Worm (Caenorhabditis elegans) whole organism, late embryonic: ENCODE results near the gene pept-2.

Source experiments
- C08G9.2 ChIP-seq: sonication (generic microtip); optimal IDR thresholded peaks from 2 replicates; lab custom pipeline; 2016; ENCODE audit warnings: mild to moderate bottlenecking, missing genetic modification characterization, moderate library complexity, missing compliant biosample characterization
- F13H6.1 ChIP-seq: sonication (generic microtip); optimal IDR thresholded peaks from 2 replicates; lab custom pipeline; 2016; ENCODE audit warnings: missing genetic modification characterization, missing compliant biosample characterization
- K02D7.2 ChIP-seq: sonication (generic microtip); optimal IDR thresholded peaks from 2 replicates; lab custom pipeline; 2017; ENCODE audit warnings: mild to moderate bottlenecking, missing genetic modification characterization, missing compliant biosample characterization
- K09A11.1 ChIP-seq: sonication (generic microtip); optimal IDR thresholded peaks from 2 replicates; lab custom pipeline; 2017; ENCODE audit warnings: antibody characterized with exemption, mild to moderate bottlenecking, missing genetic modification characterization, missing compliant biosample characterization; ENCODE audit not compliant: insufficient read depth
- Y22D7AL.16 ChIP-seq: sonication (generic microtip); optimal IDR thresholded peaks from 2 replicates; lab custom pipeline; 2016; ENCODE audit warnings: missing genetic modification characterization, missing compliant biosample characterization
- ahr-1 ChIP-seq: sonication (generic microtip); optimal IDR thresholded peaks from 2 replicates; lab custom pipeline; 2016; ENCODE audit warnings: missing genetic modification characterization, missing compliant biosample characterization
- ceh-18 ChIP-seq: sonication (generic microtip); optimal IDR thresholded peaks from 2 replicates; lab custom pipeline; 2016; ENCODE audit warnings: missing genetic modification characterization, missing compliant biosample characterization
- ceh-22 ChIP-seq: sonication (generic microtip); optimal IDR thresholded peaks from 2 replicates; lab custom pipeline; 2017; ENCODE audit warnings: missing biosample characterization, missing genetic modification characterization
- ceh-24 ChIP-seq: sonication (generic microtip); optimal IDR thresholded peaks from 2 replicates; lab custom pipeline; 2016; ENCODE audit warnings: mild to moderate bottlenecking, missing genetic modification characterization, missing compliant biosample characterization
- ceh-30 ChIP-seq: fragments of 150-350 bp; optimal IDR thresholded peaks from 2 replicates; lab custom pipeline; 2014; ENCODE audit warnings: missing biosample characterization, missing genetic modification characterization
- ceh-31 ChIP-seq: sonication (generic microtip); optimal IDR thresholded peaks from 2 replicates; lab custom pipeline; 2016; ENCODE audit warnings: missing genetic modification characterization, missing compliant biosample characterization
- ceh-6 ChIP-seq: fragments of 200-800 bp; sonication (Bioruptor generic); optimal IDR thresholded peaks from 2 replicates; lab custom pipeline; 2018; ENCODE audit warnings: mild to moderate bottlenecking, missing genetic modification characterization, missing compliant biosample characterization
- ceh-9 ChIP-seq: sonication (generic microtip); optimal IDR thresholded peaks from 2 replicates; lab custom pipeline; 2016; ENCODE audit warnings: mild to moderate bottlenecking, missing genetic modification characterization, inconsistent platforms, missing compliant biosample characterization
- dmd-4 ChIP-seq: sonication (generic microtip); optimal IDR thresholded peaks from 2 replicates; lab custom pipeline; 2016; ENCODE audit warnings: borderline replicate concordance, missing genetic modification characterization, missing compliant biosample characterization
- dve-1 ChIP-seq: sonication (generic microtip); optimal IDR thresholded peaks from 2 replicates; lab custom pipeline; 2017; ENCODE audit warnings: antibody characterized with exemption, mild to moderate bottlenecking, missing genetic modification characterization, missing compliant biosample characterization
- elt-4 ChIP-seq: sonication (generic microtip); optimal IDR thresholded peaks from 2 replicates; lab custom pipeline; 2016; ENCODE audit warnings: missing genetic modification characterization, missing compliant biosample characterization
- ets-4 ChIP-seq: sonication (generic microtip); optimal IDR thresholded peaks from 2 replicates; lab custom pipeline; 2016; ENCODE audit warnings: missing genetic modification characterization, missing compliant biosample characterization
- eyg-1 ChIP-seq: sonication (generic microtip); optimal IDR thresholded peaks from 2 replicates; lab custom pipeline; 2016; ENCODE audit warnings: missing genotype, missing genetic modification characterization, missing compliant biosample characterization
- fkh-10 ChIP-seq: fragments of 150-350 bp; optimal IDR thresholded peaks from 2 replicates; lab custom pipeline; 2014; ENCODE audit warnings: missing biosample characterization, missing genetic modification reagents, missing genetic modification characterization
- hlh-13 ChIP-seq: fragments of 200-800 bp; sonication (Bioruptor generic); optimal IDR thresholded peaks from 2 replicates; lab custom pipeline; 2018; ENCODE audit warnings: mild to moderate bottlenecking, missing genetic modification characterization, missing compliant biosample characterization
- hlh-15 ChIP-seq: sonication (generic microtip); optimal IDR thresholded peaks from 2 replicates; lab custom pipeline; 2016; ENCODE audit warnings: missing genetic modification characterization, missing compliant biosample characterization
- mec-3 ChIP-seq: sonication (generic microtip); optimal IDR thresholded peaks from 2 replicates; lab custom pipeline; 2016; ENCODE audit warnings: borderline replicate concordance, missing genetic modification characterization, missing compliant biosample characterization
- nfya-1 ChIP-seq: sonication (generic microtip); optimal IDR thresholded peaks from 2 replicates; lab custom pipeline; 2017; ENCODE audit warnings: missing genetic modification characterization, mild to moderate bottlenecking, missing compliant biosample characterization, antibody characterized with exemption, moderate library complexity
- odd-2 ChIP-seq: sonication (generic microtip); optimal IDR thresholded peaks from 2 replicates; lab custom pipeline; 2017; ENCODE audit warnings: antibody characterized with exemption, mild to moderate bottlenecking, missing genetic modification characterization, missing compliant biosample characterization
- pag-3 ChIP-seq: sonication (generic microtip); optimal IDR thresholded peaks from 2 replicates; lab custom pipeline; 2016; ENCODE audit warnings: missing compliant biosample characterization, missing genetic modification characterization, borderline replicate concordance
- pax-1 ChIP-seq: fragments of 150-350 bp; optimal IDR thresholded peaks from 2 replicates; lab custom pipeline; 2014; ENCODE audit warnings: missing biosample characterization, missing genetic modification characterization
- pha-2 ChIP-seq: sonication (generic microtip); optimal IDR thresholded peaks from 2 replicates; lab custom pipeline; 2017; ENCODE audit warnings: mild to moderate bottlenecking, missing genetic modification characterization, missing compliant biosample characterization
- pha-4 ChIP-seq: fragments of 150-350 bp; optimal IDR thresholded peaks from 2 replicates; lab custom pipeline; 2018; ENCODE audit warnings: missing biosample characterization, missing genetic modification reagents, missing genetic modification characterization
- rnt-1 ChIP-seq: sonication (generic microtip); optimal IDR thresholded peaks from 2 replicates; lab custom pipeline; 2016; ENCODE audit warnings: missing genetic modification characterization, missing compliant biosample characterization
- sox-4 ChIP-seq: sonication (generic microtip); optimal IDR thresholded peaks from 2 replicates; lab custom pipeline; 2017; ENCODE audit warnings: mild to moderate bottlenecking, missing genetic modification characterization, inconsistent platforms, missing compliant biosample characterization
- syd-9 ChIP-seq: sonication (generic microtip); optimal IDR thresholded peaks from 2 replicates; lab custom pipeline; 2016; ENCODE audit warnings: mild to moderate bottlenecking, missing genetic modification characterization, moderate library complexity, missing compliant biosample characterization
- tbx-7 ChIP-seq: sonication (generic microtip); optimal IDR thresholded peaks from 2 replicates; lab custom pipeline; 2016; ENCODE audit warnings: missing genotype, missing genetic modification characterization, missing compliant biosample characterization
- ttx-3 ChIP-seq: sonication (generic microtip); optimal IDR thresholded peaks from 2 replicates; lab custom pipeline; 2016; ENCODE audit warnings: missing genetic modification reagents, missing genetic modification characterization, missing compliant biosample characterization
- unc-3 ChIP-seq, 2 experiments: fragments of 200-800 bp in 1 of 2; sonication (Bioruptor generic) in 1 of 2; sonication (generic microtip) in 1 of 2; conservative IDR thresholded peaks in 1 of 2; optimal IDR thresholded peaks in 1 of 2; 2 replicates each; pipeline versions ENCODE4 v1.3.6 to Lab custom; 2016 to 2022; ENCODE audit warnings: missing compliant biosample characterization in 2 of 2, missing genetic modification characterization in 2 of 2, missing genetic modification reagents in 1 of 2
- unc-42 ChIP-seq: sonication (generic microtip); optimal IDR thresholded peaks from 2 replicates; lab custom pipeline; 2016; ENCODE audit warnings: missing genotype, missing genetic modification characterization, missing compliant biosample characterization
- ztf-16 ChIP-seq: sonication (generic microtip); optimal IDR thresholded peaks from 2 replicates; lab custom pipeline; 2017; ENCODE audit warnings: missing genetic modification characterization, missing compliant biosample characterization

Gene pept-2

ce11 chrIV:10790353-10790752 is at the start of gene pept-2:
Gene pept-2, plus strand, starts transcription at chrIV:10790653.
- TF ChIP-seq unc-42 (tag; lab: Kevin White, UChicago), result no peak
- no peak for TF ChIP-seq ztf-16 (tag; lab: Kevin White, UChicago)
- TF ChIP-seq pax-1, result no peak
- TF ChIP-seq hlh-15 (tag; lab: Kevin White, UChicago), result no peak
- no peak for TF ChIP-seq ttx-3 (tag; lab: Kevin White, UChicago)
- no peak for TF ChIP-seq F13H6.1 (tag; lab: Kevin White, UChicago)

ce11 chrIV:10744475-10744874 is 46.0 kb upstream of the pept-2 start, which contains the start of gene T25B9.3:
Gene T25B9.3, plus strand, starts transcription at chrIV:10744775.
- no peak for TF ChIP-seq ceh-30 (tag; lab: Kevin White, UChicago)
- TF ChIP-seq ahr-1 (tag; lab: Kevin White, UChicago), result no peak
- TF ChIP-seq ceh-24 (tag; lab: Kevin White, UChicago), result no peak
- TF ChIP-seq tbx-7, result no peak

ce11 chrIV:10745332-10745731 is 45.1 kb upstream of the pept-2 start:
- TF ChIP-seq ceh-9 (tag; lab: Kevin White, UChicago), result no peak
- no peak for TF ChIP-seq K09A11.1 (tag; lab: Kevin White, UChicago)
- no peak for TF ChIP-seq fkh-10 (GFP tag; lab: Kevin White, UChicago)
- TF ChIP-seq hlh-13, result no peak
- TF ChIP-seq eyg-1 (tag; lab: Kevin White, UChicago), result no peak
- no peak for TF ChIP-seq C08G9.2 (tag; lab: Kevin White, UChicago)
- TF ChIP-seq pag-3 (tag; lab: Kevin White, UChicago), result no peak
- TF ChIP-seq mec-3 (tag; lab: Kevin White, UChicago), result no peak
- TF ChIP-seq sox-4, result no peak
- no peak for TF ChIP-seq K02D7.2 (tag; lab: Kevin White, UChicago)
- no peak for TF ChIP-seq ceh-18 (tag; lab: Kevin White, UChicago)

ce11 chrIV:10750041-10750440 is 40.4 kb upstream of the pept-2 start, which contains the start of gene T25B9.1:
Gene T25B9.1, minus strand, starts transcription at chrIV:10750141.
- no peak for TF ChIP-seq rnt-1 (tag; lab: Kevin White, UChicago)
- TF ChIP-seq pag-3 (tag; lab: Kevin White, UChicago), result no peak
- no peak for TF ChIP-seq odd-2 (tag; lab: Kevin White, UChicago)
- TF ChIP-seq dve-1 (tag; lab: Kevin White, UChicago), result no peak
- no peak for TF ChIP-seq ceh-22 (tag; lab: Kevin White, UChicago)
- TF ChIP-seq Y22D7AL.16 (tag; lab: Kevin White, UChicago), result no peak
- no peak for TF ChIP-seq pha-2 (tag; lab: Kevin White, UChicago)
- TF ChIP-seq unc-3 (GFP tag; conservative IDR thresholded peaks at IDR 0.05; lab: Robert Waterston, UW), result no peak
- TF ChIP-seq unc-3 (tag; optimal IDR thresholded peaks at IDR 0.05; lab: Kevin White, UChicago), result no peak
- TF ChIP-seq pha-4 (tag; lab: Kevin White, UChicago), result no peak
- TF ChIP-seq elt-4 (tag; lab: Kevin White, UChicago), result no peak
- no peak for TF ChIP-seq ets-4 (tag; lab: Kevin White, UChicago)
- no peak for TF ChIP-seq nfya-1 (tag; lab: Kevin White, UChicago)
- no peak for TF ChIP-seq dmd-4 (tag; lab: Kevin White, UChicago)
- TF ChIP-seq pax-1, result no peak
- no peak for TF ChIP-seq ceh-31
- no peak for TF ChIP-seq syd-9 (tag; lab: Kevin White, UChicago)
- TF ChIP-seq ceh-6 (GFP tag; lab: Kevin White, UChicago), result no peak
- TF ChIP-seq, all 69 proteins: peak for 0
